Worm (Caenorhabditis elegans): Measurements from ENCODE around the gene clec-229.
A peak's percentile ranks its signal among the peaks of the same experiment; 100 is the strongest.
"Not testable (repeated sequence)": the region's sequence is repeated elsewhere in the genome, so short reads cannot be mapped to it uniquely, and the experiment has no call there.

clec-229 gene

ce11 chrV:15323417-15323816, 17.9 kb downstream of the clec-229 start:
- no peak for TF ChIP-seq php-3 (GFP tag; IDR thresholded peaks at IDR 0.05)
- no peak for TF ChIP-seq nhr-10 (tag; optimal IDR thresholded peaks at IDR 0.05)
- peak; percentile 19 for TF ChIP-seq nhr-6 (tag; optimal IDR thresholded peaks at IDR 0.05)
- TF ChIP-seq ces-1 (GFP tag; optimal IDR thresholded peaks at IDR 0.05), result no peak
- no peak for TF ChIP-seq Y5F2A.4 (GFP tag; optimal IDR thresholded peaks at IDR 0.05)
- TF ChIP-seq nhr-11 (tag; optimal IDR thresholded peaks at IDR 0.05), result no peak
- peak; percentile 27 for TF ChIP-seq hlh-11 (tag; optimal IDR thresholded peaks at IDR 0.05)
- TF ChIP-seq ztf-7 (tag; optimal IDR thresholded peaks at IDR 0.05), result no peak
- no peak for TF ChIP-seq lin-13 (GFP tag; optimal IDR thresholded peaks at IDR 0.05)
- TF ChIP-seq set-16 (GFP tag; IDR thresholded peaks at IDR 0.05), result no peak
- no peak for TF ChIP-seq daf-19 (GFP tag; conservative IDR thresholded peaks at IDR 0.05)
- TF ChIP-seq dmd-6 (GFP tag; IDR thresholded peaks at IDR 0.05), result peak; percentile 59
- TF ChIP-seq daf-12 (tag; optimal IDR thresholded peaks at IDR 0.05), result no peak
- no peak for TF ChIP-seq lir-3 (tag; optimal IDR thresholded peaks at IDR 0.05)
- no peak for TF ChIP-seq egl-43 (GFP tag; IDR thresholded peaks at IDR 0.05)
- TF ChIP-seq unc-130 (GFP tag; optimal IDR thresholded peaks at IDR 0.05), result no peak
- no peak for TF ChIP-seq aha-1 (tag)
- peak; percentile 23 for TF ChIP-seq dve-1 (tag; optimal IDR thresholded peaks at IDR 0.05; ENCODE audit: insufficient read depth)
- no peak for TF ChIP-seq ceh-62 (tag; optimal IDR thresholded peaks at IDR 0.05)
- TF ChIP-seq Y75B8A.6 (GFP tag; IDR thresholded peaks at IDR 0.05), result no peak
- TF ChIP-seq Y48G9A.11 (GFP tag; IDR thresholded peaks at IDR 0.05), result no peak
- TF ChIP-seq ceh-82 (tag; optimal IDR thresholded peaks at IDR 0.05), result no peak
- TF ChIP-seq tag-97 (GFP tag; IDR thresholded peaks at IDR 0.05), result no peak
- TF ChIP-seq duxl-1 (tag; optimal IDR thresholded peaks at IDR 0.05; ENCODE audit: poor library complexity), result no peak
- TF ChIP-seq ZK546.5 (tag; optimal IDR thresholded peaks at IDR 0.05), result no peak
- no peak for TF ChIP-seq spr-3 (GFP tag; optimal IDR thresholded peaks at IDR 0.05)
- TF ChIP-seq unc-39 (tag; optimal IDR thresholded peaks at IDR 0.05), result no peak
- no peak for TF ChIP-seq vab-7 (GFP tag; IDR thresholded peaks at IDR 0.05)
- TF ChIP-seq gei-8 (GFP tag; optimal IDR thresholded peaks at IDR 0.05), result no peak
- TF ChIP-seq madf-5 (GFP tag; IDR thresholded peaks at IDR 0.05), result no peak
- no peak for TF ChIP-seq mxl-3 (GFP tag; optimal IDR thresholded peaks at IDR 0.05)
- no peak for TF ChIP-seq lin-29 (GFP tag; IDR thresholded peaks at IDR 0.05)
- TF ChIP-seq nhr-28 (tag; optimal IDR thresholded peaks at IDR 0.05), result peak; percentile 73
- no peak for TF ChIP-seq dpl-1 (GFP tag; optimal IDR thresholded peaks at IDR 0.05)
- no peak for TF ChIP-seq ceh-44 (GFP tag; IDR thresholded peaks at IDR 0.05)
- TF ChIP-seq F49E8.2 (tag; optimal IDR thresholded peaks at IDR 0.05; ENCODE audit: borderline replicate concordance), result no peak
- TF ChIP-seq daf-16 (GFP tag; optimal IDR thresholded peaks at IDR 0.05), result no peak
- peak; percentile 44 for TF ChIP-seq daf-16 (tag; optimal IDR thresholded peaks at IDR 0.05)
- TF ChIP-seq tra-1 (GFP tag; IDR thresholded peaks at IDR 0.05), result no peak
- peak; percentile 74 for TF ChIP-seq pqm-1 (tag; optimal IDR thresholded peaks at IDR 0.05)
- no peak for TF ChIP-seq aly-2 (tag; optimal IDR thresholded peaks at IDR 0.05)

- not testable (repeated sequence) for TF ChIP-seq daf-16 (GFP tag; optimal IDR thresholded peaks at IDR 0.05)
- TF ChIP-seq daf-16 (tag; optimal IDR thresholded peaks at IDR 0.05) (peak; percentile 24), pqm-1 (tag; optimal IDR thresholded peaks at IDR 0.05) (peak; percentile 15), dmd-6 (GFP tag; IDR thresholded peaks at IDR 0.05) (peak; percentile 65), nhr-28 (tag; optimal IDR thresholded peaks at IDR 0.05) (peak; percentile 71)
Measured at ce11 chrV:15322653-15323052, 18.7 kb downstream of the clec-229 start, which contains the start of gene nhr-247. nhr-247 (plus strand) TSS chrV:15322982.

- 0 out of 2 replicates have a peak, but pooled peaks have one; percentile 12 for TF ChIP-seq snpc-1.2 (GFP tag; IDR thresholded peaks at IDR 0.05)
- TF ChIP-seq set-16 (GFP tag; IDR thresholded peaks at IDR 0.05), result peak; percentile 82
- 0 out of 2 replicates have a peak, but pooled peaks have one; percentile 21 for TF ChIP-seq egl-43 (GFP tag; IDR thresholded peaks at IDR 0.05)
Measured at ce11 chrV:15321912-15322311, 19.4 kb downstream of the clec-229 start.
